Fruit fly (Drosophila melanogaster) whole organism, embryonic: Measurements from ENCODE around the gene CG6149.

Experiments
- Awh ChIP-seq: fragments of 200-800 bp; sonication (Bioruptor generic); IDR thresholded peaks from 2 replicates; pipeline ENCODE4, ENCODE4 v1.3.6; 2022; ENCODE audit warnings: missing biosample characterization, missing genetic modification characterization
- Bteb2 ChIP-seq: fragments of 200-800 bp; sonication (Bioruptor generic); optimal IDR thresholded peaks from 2 replicates; lab custom pipeline; 2016; ENCODE audit warnings: missing biosample characterization, missing genetic modification characterization
- CG10147 ChIP-seq: fragments of 200-800 bp; sonication (Bioruptor generic); optimal IDR thresholded peaks from 2 replicates; lab custom pipeline; 2019; ENCODE audit warnings: missing biosample characterization, mild to moderate bottlenecking, missing genetic modification characterization, moderate library complexity
- CG10209 ChIP-seq: fragments of 200-800 bp; sonication (Bioruptor generic); optimal IDR thresholded peaks from 3 replicates; lab custom pipeline; 2017; ENCODE audit warnings: missing biosample characterization, mild to moderate bottlenecking, missing genetic modification characterization, missing genetic modification reagents
- CG10654 ChIP-seq: fragments of 200-800 bp; sonication (Bioruptor generic); optimal IDR thresholded peaks from 2 replicates; lab custom pipeline; 2016; ENCODE audit warnings: missing biosample characterization, missing genetic modification characterization
- CG10959 ChIP-seq: fragments of 200-800 bp; sonication (Bioruptor generic); IDR thresholded peaks from 2 replicates; pipeline ENCODE4 v1.3.6; 2022; ENCODE audit warnings: missing biosample characterization, missing genetic modification characterization
- CG11723 ChIP-seq: fragments of 200-800 bp; sonication (Bioruptor generic); optimal IDR thresholded peaks from 2 replicates; lab custom pipeline; 2017; ENCODE audit warnings: missing biosample characterization, mild to moderate bottlenecking, missing genetic modification characterization
- CG12155 ChIP-seq: fragments of 200-800 bp; sonication (Bioruptor generic); optimal IDR thresholded peaks from 3 replicates; lab custom pipeline; 2016; ENCODE audit warnings: missing biosample characterization, missing genetic modification characterization
- CG12299 ChIP-seq: fragments of 200-800 bp; sonication (Bioruptor generic); optimal IDR thresholded peaks from 2 replicates; lab custom pipeline; 2018; ENCODE audit warnings: missing biosample characterization, mild to moderate bottlenecking, missing genetic modification characterization
- CG12769 ChIP-seq: fragments of 200-800 bp; sonication (Bioruptor generic); optimal IDR thresholded peaks from 2 replicates; lab custom pipeline; 2019; ENCODE audit warnings: missing biosample characterization, mild to moderate bottlenecking, missing genetic modification characterization, moderate library complexity
- CG13894 ChIP-seq: fragments of 200-800 bp; sonication (Bioruptor generic); optimal IDR thresholded peaks from 3 replicates; lab custom pipeline; 2018; ENCODE audit warnings: missing biosample characterization, mild to moderate bottlenecking, missing genetic modification characterization, moderate library complexity
- CG15269 ChIP-seq: fragments of 200-800 bp; sonication (Bioruptor generic); optimal IDR thresholded peaks from 2 replicates; lab custom pipeline; 2018; ENCODE audit warnings: missing biosample characterization, mild to moderate bottlenecking, missing genetic modification characterization, moderate library complexity
- CG17361 ChIP-seq: fragments of 200-800 bp; sonication (Bioruptor generic); IDR thresholded peaks from 3 replicates; pipeline ENCODE4 v1.3.6; 2022; ENCODE audit warnings: missing biosample characterization, missing genetic modification characterization
- CG18011 ChIP-seq: fragments of 200-800 bp; sonication (Bioruptor generic); optimal IDR thresholded peaks from 2 replicates; lab custom pipeline; 2017; ENCODE audit warnings: missing biosample characterization, missing genetic modification characterization, mild to moderate bottlenecking, moderate library complexity, missing genotype
- CG2889 ChIP-seq: fragments of 200-800 bp; sonication (Bioruptor generic); IDR thresholded peaks from 3 replicates; pipeline ENCODE4 v1.3.6; 2022; ENCODE audit warnings: missing biosample characterization, missing genetic modification characterization
- CG34376 ChIP-seq: fragments of 200-800 bp; sonication (Bioruptor generic); optimal IDR thresholded peaks from 2 replicates; lab custom pipeline; 2018; ENCODE audit warnings: missing biosample characterization, mild to moderate bottlenecking, missing genetic modification characterization
- CG6254 ChIP-seq: fragments of 200-800 bp; sonication (Bioruptor generic); optimal IDR thresholded peaks from 3 replicates; lab custom pipeline; 2017; ENCODE audit warnings: mild to moderate bottlenecking, missing biosample characterization, missing genetic modification reagents, missing genetic modification characterization
- CG6272 ChIP-seq: fragments of 200-800 bp; sonication (Bioruptor generic); IDR thresholded peaks from 2 replicates; pipeline ENCODE4 v1.3.6; 2022; ENCODE audit warnings: missing biosample characterization, missing genetic modification characterization
- CG6689 ChIP-seq: fragments of 200-800 bp; sonication (Bioruptor generic); IDR thresholded peaks from 2 replicates; pipeline ENCODE4 v1.3.6; 2022; ENCODE audit warnings: missing biosample characterization, missing genetic modification characterization
- CG6854 ChIP-seq: fragments of 200-800 bp; sonication (Bioruptor generic); optimal IDR thresholded peaks from 3 replicates; lab custom pipeline; 2017; ENCODE audit warnings: missing biosample characterization, mild to moderate bottlenecking, missing genetic modification characterization
- CG7556 ChIP-seq: fragments of 200-800 bp; sonication (Bioruptor generic); optimal IDR thresholded peaks from 2 replicates; lab custom pipeline; 2017; ENCODE audit warnings: missing biosample characterization, mild to moderate bottlenecking, missing genetic modification characterization
- CG7963 ChIP-seq: fragments of 200-800 bp; sonication (Bioruptor generic); IDR thresholded peaks from 3 replicates; pipeline ENCODE4 v1.3.6; 2022; ENCODE audit warnings: missing biosample characterization, missing genetic modification characterization; ENCODE audit not compliant: partially characterized antibody
- CG9727 ChIP-seq: fragments of 200-800 bp; sonication (Bioruptor generic); optimal IDR thresholded peaks from 3 replicates; lab custom pipeline; 2017; ENCODE audit warnings: missing biosample characterization, mild to moderate bottlenecking, missing genetic modification characterization
- CHES-1-like ChIP-seq: fragments of 200-800 bp; sonication (Bioruptor generic); optimal IDR thresholded peaks from 2 replicates; lab custom pipeline; 2016; ENCODE audit warnings: missing biosample characterization, missing genetic modification characterization
- Dbx ChIP-seq: fragments of 200-800 bp; sonication (Bioruptor generic); IDR thresholded peaks from 3 replicates; pipeline ENCODE4 v1.3.6; 2022; ENCODE audit warnings: missing biosample characterization, missing genetic modification characterization
- Mrtf ChIP-seq: fragments of 200-800 bp; sonication (Bioruptor generic); IDR thresholded peaks from 3 replicates; pipeline ENCODE4 v1.3.6; 2022; ENCODE audit warnings: missing biosample characterization, missing genetic modification characterization
- Nf-YB ChIP-seq: fragments of 200-800 bp; sonication (Bioruptor generic); optimal IDR thresholded peaks from 3 replicates; lab custom pipeline; 2019; ENCODE audit warnings: missing biosample characterization, mild to moderate bottlenecking, missing genetic modification characterization, moderate library complexity
- Scr ChIP-seq: fragments of 200-800 bp; sonication (Bioruptor generic); IDR thresholded peaks from 2 replicates; pipeline ENCODE4 v1.3.6; 2022; ENCODE audit warnings: missing biosample characterization, missing genetic modification characterization; ENCODE audit not compliant: partially characterized antibody
- abd-A ChIP-seq: fragments of 200-800 bp; sonication (Bioruptor generic); optimal IDR thresholded peaks from 3 replicates; lab custom pipeline; 2019; ENCODE audit warnings: missing biosample characterization, mild to moderate bottlenecking, missing genetic modification characterization, moderate library complexity
- amos ChIP-seq: fragments of 200-800 bp; sonication (Bioruptor generic); IDR thresholded peaks from 2 replicates; pipeline ENCODE4 v1.3.6; 2022; ENCODE audit warnings: missing biosample characterization, missing genetic modification characterization; ENCODE audit not compliant: partially characterized antibody
- cato ChIP-seq: fragments of 200-800 bp; sonication (Bioruptor generic); optimal IDR thresholded peaks from 2 replicates; lab custom pipeline; 2016; ENCODE audit warnings: missing biosample characterization, missing genetic modification characterization, borderline replicate concordance
- caup ChIP-seq: fragments of 200-800 bp; sonication (Bioruptor generic); optimal IDR thresholded peaks from 3 replicates; lab custom pipeline; 2017; ENCODE audit warnings: missing biosample characterization, mild to moderate bottlenecking, missing genetic modification characterization, moderate library complexity; ENCODE audit not compliant: severe bottlenecking
- chinmo ChIP-seq: fragments of 200-800 bp; sonication (Bioruptor generic); IDR thresholded peaks from 4 replicates; pipeline ENCODE4 v1.3.6; 2022; ENCODE audit warnings: missing biosample characterization, missing genetic modification characterization; ENCODE audit not compliant: partially characterized antibody
- ci ChIP-seq: fragments of 200-800 bp; sonication (Bioruptor generic); IDR thresholded peaks from 3 replicates; pipeline ENCODE4 v1.3.6; 2022; ENCODE audit warnings: missing biosample characterization, missing genetic modification characterization
- da ChIP-seq: fragments of 200-800 bp; sonication (Bioruptor generic); optimal IDR thresholded peaks from 2 replicates; lab custom pipeline; 2016; ENCODE audit warnings: missing biosample characterization, missing genetic modification characterization
- eve ChIP-seq, 2 experiments: fragments of >200 bp; optimal IDR thresholded peaks; 2 replicates each; lab custom pipeline; 2017; ENCODE audit warnings: missing biosample characterization in 2 of 2, missing genetic modification characterization in 2 of 2
- grn ChIP-seq: fragments of 200-800 bp; sonication (Bioruptor generic); optimal IDR thresholded peaks from 3 replicates; lab custom pipeline; 2017; ENCODE audit warnings: missing biosample characterization, missing genetic modification characterization
- lov ChIP-seq, 2 experiments: fragments of 200-800 bp in 1 of 2; fragments of >200 bp in 1 of 2; sonication (Bioruptor generic) in 1 of 2; IDR thresholded peaks in 1 of 2; optimal IDR thresholded peaks in 1 of 2; 2 replicates in 1 of 2; 3 replicates in 1 of 2; pipeline versions ENCODE4 v1.3.6 to Lab custom; 2017 to 2022; ENCODE audit warnings: missing biosample characterization in 1 of 2, missing genetic modification characterization in 1 of 2
- mirr ChIP-seq: fragments of 200-800 bp; sonication (Bioruptor generic); optimal IDR thresholded peaks from 3 replicates; lab custom pipeline; 2018; ENCODE audit warnings: missing biosample characterization, mild to moderate bottlenecking, missing genetic modification characterization
- nerfin-1 ChIP-seq: fragments of 200-800 bp; sonication (Bioruptor generic); optimal IDR thresholded peaks from 3 replicates; lab custom pipeline; 2019; ENCODE audit warnings: missing biosample characterization, mild to moderate bottlenecking, missing genetic modification characterization, moderate library complexity
- sim ChIP-seq: fragments of 200-800 bp; sonication (Bioruptor generic); IDR thresholded peaks from 2 replicates; pipeline ENCODE4 v1.3.6; 2022; ENCODE audit warnings: missing biosample characterization, missing genetic modification characterization
- sisA ChIP-seq: fragments of 200-800 bp; sonication (Bioruptor generic); IDR thresholded peaks from 2 replicates; pipeline ENCODE4 v1.3.6; 2022; ENCODE audit warnings: missing biosample characterization, missing genetic modification characterization
- stwl ChIP-seq: fragments of 200-800 bp; sonication (Bioruptor generic); optimal IDR thresholded peaks from 3 replicates; lab custom pipeline; 2018; ENCODE audit warnings: missing biosample characterization, mild to moderate bottlenecking, missing genetic modification characterization, moderate library complexity
- tio ChIP-seq: fragments of 200-800 bp; sonication (Bioruptor generic); optimal IDR thresholded peaks from 2 replicates; lab custom pipeline; 2017; ENCODE audit warnings: missing biosample characterization, missing genetic modification characterization, inconsistent platforms
- vvl ChIP-seq: fragments of 200-800 bp; sonication (Bioruptor generic); IDR thresholded peaks from 2 replicates; pipeline ENCODE4 v1.3.6; 2022; ENCODE audit warnings: missing biosample characterization, missing genetic modification characterization
- zfh1 ChIP-seq: fragments of 200-800 bp; sonication (Bioruptor generic); IDR thresholded peaks from 3 replicates; pipeline ENCODE4 v1.3.6; 2022; ENCODE audit warnings: missing biosample characterization, missing genetic modification characterization

The CG6149 gene

DNA sequence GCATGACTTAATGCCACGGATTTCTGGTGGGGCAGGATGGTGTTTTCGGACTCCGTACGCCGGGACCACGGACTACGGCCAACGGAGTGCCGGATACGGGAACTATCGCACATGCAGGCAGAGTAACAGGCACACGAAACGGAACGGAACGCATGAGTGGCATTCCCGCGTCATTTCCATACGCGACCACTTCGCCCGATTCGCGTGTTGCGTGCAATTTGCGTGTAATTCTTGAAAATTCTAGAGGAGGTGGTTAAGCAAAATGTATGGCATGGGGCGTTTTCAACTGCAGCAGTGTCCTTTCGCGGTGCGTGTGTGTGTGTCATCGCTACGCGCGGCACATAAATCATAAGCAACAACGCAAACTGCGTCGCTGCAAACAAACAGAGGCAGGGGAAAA lies 35.0 kb downstream of the CG6149 start (continued):
- peak; percentile 39; the same call in 1 of the 3 replicates for TF ChIP-seq Dbx (GFP tag; lab: Robert Waterston, UW)
- TF ChIP-seq amos (GFP tag; lab: Robert Waterston, UW), result no peak

DNA sequence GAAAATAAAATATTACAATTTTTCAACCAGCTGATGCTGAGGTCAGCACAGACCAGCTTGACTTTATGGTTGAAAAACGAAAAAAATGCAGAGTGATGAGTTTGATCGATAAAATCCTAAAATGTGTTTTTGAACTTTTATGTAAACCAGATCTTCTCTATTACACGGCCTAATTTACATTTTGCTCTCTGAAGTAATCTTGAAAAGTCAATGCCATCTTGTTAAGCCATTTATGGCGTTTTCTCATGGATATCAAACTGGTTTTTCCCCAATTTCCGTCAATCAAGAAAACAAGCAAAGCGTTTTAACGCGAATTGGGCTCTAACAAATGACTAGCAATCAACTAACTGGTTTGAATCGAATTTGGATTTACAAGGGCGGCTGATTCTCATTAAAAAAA lies 35.8 kb downstream of the CG6149 start:
- TF ChIP-seq CG10147 (no peak), zfh1 (no peak), vvl (GFP tag; lab: Robert Waterston, UW) (peak; percentile 56; the same call in 1 of the 2 replicates), Awh (peak; percentile 37; the same call in 1 of the 2 replicates), grn (GFP tag; lab: Kevin White, UChicago) (peak; percentile 30), CG15269 (tag; lab: Kevin White, UChicago) (peak; percentile 5), mirr (GFP tag; lab: Kevin White, UChicago) (peak; percentile 44), Mrtf (GFP tag; lab: Robert Waterston, UW) (no peak), CG9727 (GFP tag; lab: Kevin White, UChicago) (no peak), caup (GFP tag; lab: Kevin White, UChicago) (peak; percentile 23), eve (GFP tag; optimal IDR thresholded peaks at IDR 0.05; lab: Kevin White, UChicago) (peak in 1 of 2 experiments; percentile 12), stwl (tag; lab: Kevin White, UChicago) (no peak), CG12155 (GFP tag; lab: Kevin White, UChicago) (no peak), CG12769 (peak; percentile 33), CG18011 (GFP tag; lab: Kevin White, UChicago) (no peak), abd-A (tag; lab: Kevin White, UChicago) (peak; percentile 87), nerfin-1 (tag; lab: Kevin White, UChicago) (no peak), CG13894 (tag; lab: Kevin White, UChicago) (peak; percentile 17), chinmo (GFP tag; lab: Robert Waterston, UW) (0 out of 4 replicates have a peak, but pooled peaks have one; percentile 52), CG10959 (GFP tag; lab: Robert Waterston, UW) (no peak)

- no peak for TF ChIP-seq lov (optimal IDR thresholded peaks at IDR 0.05; lab: Kevin White, UChicago)
- 0 out of 3 replicates have a peak, but pooled peaks have one; percentile 30 for TF ChIP-seq lov (GFP tag; IDR thresholded peaks at IDR 0.05; lab: Robert Waterston, UW)
- 0 out of 2 replicates have a peak, but pooled peaks have one; percentile 15 for TF ChIP-seq sim (GFP tag; lab: Robert Waterston, UW)
- TF ChIP-seq CG7963 (GFP tag; lab: Robert Waterston, UW), result no peak
- peak; percentile 26 for TF ChIP-seq Nf-YB (GFP tag; lab: Kevin White, UChicago)
- TF ChIP-seq CG6272 (GFP tag; lab: Robert Waterston, UW), result no peak
- peak; percentile 0 for TF ChIP-seq cato (GFP tag; lab: Kevin White, UChicago)
- 0 out of 3 replicates have a peak, but pooled peaks have one; percentile 53 for TF ChIP-seq ci (GFP tag; lab: Robert Waterston, UW)
- peak; percentile 30 for TF ChIP-seq CG6254 (GFP tag; lab: Kevin White, UChicago)
- peak; percentile 1 for TF ChIP-seq CG6854 (GFP tag; lab: Kevin White, UChicago)
- peak; percentile 59 for TF ChIP-seq CG6689 (GFP tag; lab: Robert Waterston, UW)
- TF ChIP-seq tio (GFP tag; lab: Kevin White, UChicago), result peak; percentile 12
- peak; percentile 21 for TF ChIP-seq CG10654
- no peak for TF ChIP-seq CG2889 (GFP tag; lab: Robert Waterston, UW)
- peak; percentile 79 for TF ChIP-seq CG17361
- no peak for TF ChIP-seq Scr (GFP tag; lab: Robert Waterston, UW)
- TF ChIP-seq CG34376, result no peak
- TF ChIP-seq CG12299, result peak; percentile 57
- TF ChIP-seq CG7556, result peak; percentile 83
- no peak for TF ChIP-seq CHES-1-like (GFP tag; lab: Kevin White, UChicago)
- no peak for TF ChIP-seq Bteb2
- no peak for TF ChIP-seq CG11723 (GFP tag; lab: Kevin White, UChicago)
- no peak for TF ChIP-seq da (GFP tag; lab: Kevin White, UChicago)
- peak; percentile 43 for TF ChIP-seq CG10209 (GFP tag; lab: Kevin White, UChicago)
- 0 out of 2 replicates have a peak, but pooled peaks have one; percentile 28 for TF ChIP-seq sisA (GFP tag; lab: Robert Waterston, UW)
Measured at dm6 chr3L:11398484-11399088, 36.7 kb downstream of the CG6149 start.
